Worm (Caenorhabditis elegans) whole organism, mixed stage, embryonic: ENCODE measurements around the gene clec-51.

Experiments
- ces-1 ChIP-seq: fragments of 150-350 bp; optimal IDR thresholded peaks from 2 replicates; lab custom pipeline; 2014; ENCODE audit warnings: missing biosample characterization, missing genetic modification reagents, missing genetic modification characterization
- drap-1 ChIP-seq: fragments of 200-800 bp; sonication (Bioruptor generic); optimal IDR thresholded peaks from 3 replicates; lab custom pipeline; 2018; ENCODE audit warnings: mild to moderate bottlenecking, missing genetic modification characterization, missing compliant biosample characterization
- elt-3 ChIP-seq: fragments of 150-350 bp; optimal IDR thresholded peaks from 2 replicates; lab custom pipeline; 2014; ENCODE audit warnings: missing biosample characterization, missing genetic modification characterization
- lsy-2 ChIP-seq: fragments of 150-350 bp; optimal IDR thresholded peaks from 2 replicates; lab custom pipeline; 2014; ENCODE audit warnings: missing biosample characterization, missing genetic modification characterization
- nhr-12 ChIP-seq: fragments of 150-350 bp; optimal IDR thresholded peaks from 2 replicates; lab custom pipeline; 2014; ENCODE audit warnings: missing biosample characterization, missing genetic modification characterization
- nhr-237 ChIP-seq: fragments of 150-350 bp; optimal IDR thresholded peaks from 2 replicates; lab custom pipeline; 2014; ENCODE audit warnings: missing biosample characterization, missing genetic modification characterization
- nhr-28 ChIP-seq: fragments of 150-350 bp; optimal IDR thresholded peaks from 2 replicates; lab custom pipeline; 2014; ENCODE audit warnings: missing biosample characterization, missing genetic modification characterization
- pha-4 ChIP-seq: fragments of 150-350 bp; optimal IDR thresholded peaks from 2 replicates; lab custom pipeline; 2018; ENCODE audit warnings: missing biosample characterization, missing genetic modification reagents, missing genetic modification characterization
- snpc-4 ChIP-seq: fragments of 150-350 bp; optimal IDR thresholded peaks from 2 replicates; lab custom pipeline; 2014; ENCODE audit warnings: missing biosample characterization, missing genetic modification characterization
- tbx-8 ChIP-seq: fragments of 200-800 bp; sonication (Bioruptor generic); optimal IDR thresholded peaks from 2 replicates; lab custom pipeline; 2018; ENCODE audit warnings: mild to moderate bottlenecking, missing genetic modification characterization, moderate library complexity, missing compliant biosample characterization
- unc-120 ChIP-seq: sonication (generic microtip); optimal IDR thresholded peaks from 2 replicates; lab custom pipeline; 2017; ENCODE audit warnings: missing genetic modification characterization, missing compliant biosample characterization; ENCODE audit not compliant: poor library complexity, severe bottlenecking
- zip-8 ChIP-seq: fragments of 150-350 bp; optimal IDR thresholded peaks from 2 replicates; lab custom pipeline; 2014; ENCODE audit warnings: missing biosample characterization, missing genetic modification characterization

- TF ChIP-seq nhr-12 (tag; lab: Kevin White, UChicago) = no peak
- TF ChIP-seq pha-4 (tag; lab: Kevin White, UChicago) = no peak
- no peak for TF ChIP-seq unc-120 (tag; lab: Kevin White, UChicago)
- TF ChIP-seq elt-3 (tag; lab: Kevin White, UChicago) = no peak
- no peak for TF ChIP-seq nhr-28 (tag; lab: Kevin White, UChicago)
- TF ChIP-seq lsy-2 = no peak
- no peak for TF ChIP-seq nhr-237
- no peak for TF ChIP-seq tbx-8 (GFP tag; lab: Kevin White, UChicago)
- TF ChIP-seq zip-8 (tag; lab: Kevin White, UChicago) = no peak
- no peak for TF ChIP-seq snpc-4
- no peak for TF ChIP-seq drap-1 (GFP tag; lab: Kevin White, UChicago)
- TF ChIP-seq ces-1 (GFP tag; lab: Kevin White, UChicago) = no peak
Observed at ce11 chrIV:8157161-8157560, 6.4 kb downstream of the clec-51 start, which contains the start of gene B0218.5.
